Fruit fly (Drosophila melanogaster): ENCODE results near the gene CG45064.

CG45064 gene

dm6 chrX:14839739-14840347 is 42.5 kb downstream of the CG45064 start (continued):
- TF ChIP-seq ase (GFP tag; IDR thresholded peaks at IDR 0.05) (peak; percentile 15; the same call in 1 of the 3 replicates), pum (GFP tag; optimal IDR thresholded peaks at IDR 0.05) (peak; percentile 15), Sox100B (GFP tag; optimal IDR thresholded peaks at IDR 0.05) (no peak), gcm (GFP tag; optimal IDR thresholded peaks at IDR 0.05) (peak; percentile 32), tap (tag; optimal IDR thresholded peaks at IDR 0.05) (no peak), CG9876 (GFP tag; optimal IDR thresholded peaks at IDR 0.05) (peak; percentile 73), zfh2 (GFP tag; optimal IDR thresholded peaks at IDR 0.05) (peak; percentile 70), ara (GFP tag; IDR thresholded peaks at IDR 0.05) (peak; percentile 26; the same call in 1 of the 2 replicates), tup (GFP tag; optimal IDR thresholded peaks at IDR 0.05) (no peak), CG12071 (GFP tag; optimal IDR thresholded peaks at IDR 0.05) (peak; percentile 2), CG4854 (GFP tag; optimal IDR thresholded peaks at IDR 0.05) (no peak), cg (GFP tag; optimal IDR thresholded peaks at IDR 0.05) (peak; percentile 89), CG10366 (GFP tag; IDR thresholded peaks at IDR 0.05) (peak; percentile 23; the same call in 1 of the 2 replicates), hb (GFP tag; IDR thresholded peaks at IDR 0.05; ENCODE audit: partially characterized antibody) (no peak), Dip2 (GFP tag; IDR thresholded peaks at IDR 0.05) (no peak), CG17829 (tag; optimal IDR thresholded peaks at IDR 0.05) (peak; percentile 1), CG16815 (GFP tag; optimal IDR thresholded peaks at IDR 0.05) (no peak), Vsx1 (GFP tag; optimal IDR thresholded peaks at IDR 0.05) (no peak), ind (GFP tag; optimal IDR thresholded peaks at IDR 0.05) (peak; percentile 26), Dref (GFP tag; IDR thresholded peaks at IDR 0.05) (no peak), Dfd (GFP tag; optimal IDR thresholded peaks at IDR 0.05) (no peak), NC2α (GFP tag; optimal IDR thresholded peaks at IDR 0.05) (no peak), sens (GFP tag) (peak; percentile 71), PHDP (tag; optimal IDR thresholded peaks at IDR 0.05) (peak; percentile 44), fu2 (GFP tag; optimal IDR thresholded peaks at IDR 0.05) (peak; percentile 60), CG10462 (GFP tag; optimal IDR thresholded peaks at IDR 0.05) (no peak), slbo (GFP tag; IDR thresholded peaks at IDR 0.05) (peak; percentile 79), Hmx (GFP tag; optimal IDR thresholded peaks at IDR 0.05) (no peak), lola (GFP tag; optimal IDR thresholded peaks at IDR 0.05) (no peak), stc (GFP tag; IDR thresholded peaks at IDR 0.05) (0 out of 2 replicates have a peak, but pooled peaks have one; percentile 30), CG6791 (GFP tag; IDR thresholded peaks at IDR 0.05; ENCODE audit: partially characterized antibody) (no peak), Deaf1 (tag; optimal IDR thresholded peaks at IDR 0.05) (no peak), CG1647 (GFP tag; optimal IDR thresholded peaks at IDR 0.05) (peak; percentile 7), CG6765 (GFP tag; optimal IDR thresholded peaks at IDR 0.05) (peak; percentile 39), tll (GFP tag; optimal IDR thresholded peaks at IDR 0.05) (no peak), CG16863 (GFP tag; optimal IDR thresholded peaks at IDR 0.05) (peak; percentile 34), CG13424 (tag; optimal IDR thresholded peaks at IDR 0.05) (peak; percentile 22), amos (GFP tag; IDR thresholded peaks at IDR 0.05; ENCODE audit: partially characterized antibody) (no peak; the same call in 1 of the 2 replicates), ro (GFP tag; IDR thresholded peaks at IDR 0.05) (no peak), CG8089 (GFP tag; optimal IDR thresholded peaks at IDR 0.05) (no peak), CG10267 (tag; optimal IDR thresholded peaks at IDR 0.05) (no peak), caup (GFP tag; optimal IDR thresholded peaks at IDR 0.05; ENCODE audit: severe bottlenecking) (peak; percentile 44), ranshi (GFP tag; IDR thresholded peaks at IDR 0.05) (peak; percentile 51), CG10543 (GFP tag; optimal IDR thresholded peaks at IDR 0.05) (peak; percentile 66), Fer2 (tag; optimal IDR thresholded peaks at IDR 0.05) (no peak), ken (GFP tag; IDR thresholded peaks at IDR 0.05) (0 out of 3 replicates have a peak, but pooled peaks have one; percentile 35), E2f2 (GFP tag; IDR thresholded peaks at IDR 0.05) (no peak), CG4707 (GFP tag; optimal IDR thresholded peaks at IDR 0.05) (no peak), NC2β (GFP tag; optimal IDR thresholded peaks at IDR 0.05) (no peak), CG12104 (GFP tag; optimal IDR thresholded peaks at IDR 0.05) (no peak)
